Fruit fly (Drosophila melanogaster): ENCODE results near the gene CG11951.

Gene CG11951

DNA sequence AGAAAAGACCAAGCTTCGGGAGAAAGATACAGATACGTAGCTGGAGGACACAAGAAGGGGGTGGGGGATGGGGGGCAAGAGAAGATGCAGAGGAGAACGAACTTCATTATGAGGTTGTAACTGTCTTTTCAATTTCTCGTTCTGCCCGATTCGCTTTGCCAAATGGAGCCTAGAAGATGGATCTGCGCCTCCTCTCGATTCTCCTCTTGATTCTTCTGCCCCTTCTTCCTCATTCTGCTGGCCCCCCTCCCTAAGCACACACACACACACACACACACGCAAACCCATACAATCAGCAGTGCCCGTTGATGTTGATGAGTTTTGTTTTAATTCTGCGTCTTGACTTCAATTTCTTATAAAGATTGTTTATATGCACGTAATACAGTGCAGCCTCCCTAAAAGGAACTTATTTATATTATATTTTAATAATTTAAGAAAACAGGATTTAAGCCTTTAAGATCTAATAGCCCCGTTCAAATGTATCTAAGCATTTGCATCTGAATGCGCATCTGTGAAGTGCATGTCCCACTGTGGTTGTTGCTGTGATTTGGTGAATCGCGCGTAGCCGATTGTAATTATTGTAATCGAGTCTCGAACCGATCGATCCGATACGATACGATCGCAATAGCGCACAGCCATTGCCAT is 31.4 kb downstream of the CG11951 start:
- TF ChIP-seq ttk (optimal IDR thresholded peaks at IDR 0.05) = no peak
- no peak for TF ChIP-seq h (optimal IDR thresholded peaks at IDR 0.05)
- no peak for TF ChIP-seq Myc (optimal IDR thresholded peaks at IDR 0.05)
- TF ChIP-seq Sin3A (optimal IDR thresholded peaks at IDR 0.05) = no peak
- no peak for TF ChIP-seq psq (optimal IDR thresholded peaks at IDR 0.05)
- no peak for TF ChIP-seq insv (optimal IDR thresholded peaks at IDR 0.05)

DNA sequence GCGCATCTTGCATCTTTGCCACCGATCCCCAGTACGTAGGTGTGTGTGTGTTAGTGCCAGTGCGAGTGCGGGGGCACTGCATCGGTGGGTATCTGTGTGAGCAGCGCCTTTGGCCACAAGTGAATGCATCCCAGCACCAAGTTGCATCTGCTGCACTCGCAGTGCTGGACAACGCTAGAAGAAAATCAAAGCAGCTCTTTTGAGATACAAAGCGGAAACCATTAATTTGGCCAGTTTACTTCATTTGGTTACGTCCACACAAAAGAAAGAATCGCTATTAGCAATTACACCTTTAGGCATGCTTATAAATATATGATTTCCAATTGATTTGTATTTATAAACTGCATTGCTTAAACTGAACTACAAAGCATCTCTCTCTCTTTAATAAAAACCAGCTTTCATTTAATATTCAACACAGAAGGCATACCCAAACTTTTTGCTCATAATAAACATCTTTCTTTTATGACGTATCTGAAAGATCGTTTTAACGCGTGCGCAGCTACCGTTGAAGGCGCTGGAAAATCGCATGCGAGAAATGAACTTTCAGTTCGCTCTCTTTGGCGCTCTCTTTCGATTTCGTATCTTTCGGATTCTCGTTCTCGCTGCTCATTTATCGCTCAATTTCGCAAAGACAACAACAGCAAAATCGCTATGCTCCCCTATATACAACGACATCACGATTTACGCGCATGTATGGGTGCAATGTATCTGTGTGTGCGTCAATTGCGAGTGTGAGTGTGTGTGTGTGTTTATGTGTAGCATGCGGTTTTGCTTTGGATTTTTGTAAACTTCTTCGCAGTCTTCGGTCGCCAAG is 32.1 kb downstream of the CG11951 start:
- TF ChIP-seq ttk (optimal IDR thresholded peaks at IDR 0.05) (no peak), insv (optimal IDR thresholded peaks at IDR 0.05) (no peak), psq (optimal IDR thresholded peaks at IDR 0.05) (no peak), Myc (optimal IDR thresholded peaks at IDR 0.05) (no peak), Sin3A (optimal IDR thresholded peaks at IDR 0.05) (no peak), h (optimal IDR thresholded peaks at IDR 0.05) (no peak)

DNA sequence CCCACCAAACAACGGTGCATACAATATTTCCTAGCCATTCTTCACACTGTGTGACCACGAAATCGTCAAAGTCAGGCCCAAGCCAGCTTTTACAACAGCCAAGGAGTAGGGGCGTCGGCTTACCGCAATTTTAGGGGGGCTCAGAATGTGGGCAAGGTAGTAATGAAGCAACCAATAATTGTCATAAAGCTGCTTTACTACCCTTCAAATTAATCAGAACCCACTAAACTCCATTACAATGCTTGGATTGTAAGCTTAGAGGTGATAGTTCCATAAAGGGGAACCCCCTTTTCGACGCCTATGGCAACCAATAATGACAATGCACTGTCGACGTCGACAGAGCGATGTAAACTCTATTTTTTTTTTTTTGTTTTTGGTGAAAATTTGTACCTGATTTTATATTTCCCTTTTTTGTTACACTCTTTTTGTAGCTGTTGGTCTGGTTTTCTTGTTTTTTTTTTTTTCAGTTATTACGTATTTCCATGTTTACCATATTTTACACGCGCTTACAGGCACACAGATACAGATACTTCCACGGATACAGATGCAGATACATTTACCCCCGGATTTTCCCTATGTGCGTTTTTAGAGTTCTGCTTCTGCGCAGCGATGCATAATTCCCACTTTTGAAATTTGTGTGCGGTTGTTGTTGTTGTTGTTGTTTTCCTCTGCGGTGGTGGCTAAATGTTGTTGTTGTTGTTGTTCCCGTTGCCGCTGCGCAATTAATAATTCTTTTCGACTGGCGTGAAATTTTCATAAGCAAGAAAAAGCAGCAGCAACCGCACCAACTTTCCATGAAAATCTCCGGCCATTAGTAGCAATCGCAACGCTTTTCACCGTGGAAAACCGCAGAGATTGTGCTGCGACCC is 33.7 kb downstream of the CG11951 start:
- TF ChIP-seq psq (optimal IDR thresholded peaks at IDR 0.05) (no peak), h (optimal IDR thresholded peaks at IDR 0.05) (no peak), insv (optimal IDR thresholded peaks at IDR 0.05) (no peak)

dm6 chr3R:29204033-29204432 is 34.5 kb downstream of the CG11951 start, which contains the start of gene Cyt-c1L:
Gene Cyt-c1L, minus strand, starts transcription at chr3R:29204133.
- TF ChIP-seq insv (optimal IDR thresholded peaks at IDR 0.05) (no peak), psq (optimal IDR thresholded peaks at IDR 0.05) (no peak), h (optimal IDR thresholded peaks at IDR 0.05) (no peak), Myc (optimal IDR thresholded peaks at IDR 0.05) (no peak), Sin3A (optimal IDR thresholded peaks at IDR 0.05) (no peak), ttk (optimal IDR thresholded peaks at IDR 0.05) (no peak)

- no peak for TF ChIP-seq insv (optimal IDR thresholded peaks at IDR 0.05)
- no peak for TF ChIP-seq h (optimal IDR thresholded peaks at IDR 0.05)
- TF ChIP-seq Myc (optimal IDR thresholded peaks at IDR 0.05) = no peak
- TF ChIP-seq psq (optimal IDR thresholded peaks at IDR 0.05) = no peak
- TF ChIP-seq ttk (optimal IDR thresholded peaks at IDR 0.05) = no peak
- no peak for TF ChIP-seq Sin3A (optimal IDR thresholded peaks at IDR 0.05)
Observed at dm6 chr3R:29202418-29202817, 36.1 kb downstream of the CG11951 start, which contains the start of gene Mesh1. Gene Mesh1, minus strand, starts transcription at chr3R:29202525.

DNA sequence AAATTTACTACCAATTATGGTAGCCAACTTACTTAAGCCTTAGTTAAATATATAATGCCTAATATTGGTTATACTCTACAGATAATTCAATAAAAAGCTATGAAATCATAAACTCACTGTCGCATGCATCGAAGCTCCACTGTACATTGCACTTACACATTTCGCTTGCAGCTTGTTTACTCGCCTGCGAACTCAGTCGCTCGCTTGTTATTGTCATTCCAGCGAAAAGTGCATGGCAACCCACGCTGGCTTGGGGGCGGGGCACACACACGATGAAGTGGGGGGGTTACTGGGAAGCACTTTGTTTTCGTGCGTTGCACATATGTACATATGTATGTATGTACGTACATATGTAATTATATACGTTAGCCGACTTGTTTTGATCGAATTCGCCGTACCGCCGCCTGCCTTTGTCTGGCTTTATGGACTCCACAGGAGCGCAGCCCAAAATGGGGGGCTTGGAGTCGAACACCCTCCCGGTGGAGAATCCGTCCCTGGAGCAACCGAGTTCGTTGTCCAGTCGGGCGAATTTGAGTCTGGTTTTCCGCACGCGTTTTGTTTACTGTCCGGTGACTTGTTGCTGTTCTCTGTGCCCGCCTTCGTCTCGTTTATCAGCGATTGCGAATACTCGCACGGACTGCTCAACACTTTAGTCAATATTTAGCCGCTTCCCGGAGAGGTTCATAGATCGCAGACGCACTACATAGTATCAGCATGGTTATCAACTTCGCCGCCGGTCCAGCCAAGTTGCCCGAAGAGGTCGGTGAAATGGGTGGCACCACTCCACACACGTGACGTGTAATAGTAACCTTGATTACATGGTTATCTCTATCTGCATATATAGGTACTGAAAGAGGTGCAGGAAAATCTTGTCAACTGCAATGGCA is 38.5 kb downstream of the CG11951 start, which contains the start of gene CG11899:
Gene CG11899, plus strand, starts transcription at position 648 of the 887 bp plus-strand sequence.
- TF ChIP-seq insv (optimal IDR thresholded peaks at IDR 0.05) = no peak

DNA sequence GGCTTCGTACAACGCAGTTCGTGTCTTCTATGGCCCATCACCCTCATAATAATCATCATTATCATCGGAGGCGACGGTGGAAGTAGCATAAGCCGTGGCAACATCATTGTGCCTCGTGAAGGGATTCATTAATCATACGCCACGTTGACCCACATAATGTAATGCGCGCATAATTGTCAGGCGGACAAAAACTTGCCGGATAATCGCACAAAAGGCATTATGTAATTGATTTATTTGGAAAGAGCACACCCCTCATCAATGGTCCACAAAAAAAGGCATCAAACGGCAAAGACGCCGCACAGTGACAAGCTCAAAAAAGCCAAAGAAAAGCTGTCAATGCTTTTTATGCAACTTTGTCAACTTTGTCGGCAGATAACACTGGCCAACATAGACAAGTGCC is 40.2 kb downstream of the CG11951 start:
- no peak for TF ChIP-seq insv (optimal IDR thresholded peaks at IDR 0.05)
- no peak for TF ChIP-seq h (optimal IDR thresholded peaks at IDR 0.05)
- TF ChIP-seq Myc (optimal IDR thresholded peaks at IDR 0.05) = no peak
- no peak for TF ChIP-seq ttk (optimal IDR thresholded peaks at IDR 0.05)
- TF ChIP-seq Sin3A (optimal IDR thresholded peaks at IDR 0.05) = no peak
- no peak for TF ChIP-seq psq (optimal IDR thresholded peaks at IDR 0.05)

dm6 chr3R:29196967-29197611 is 41.4 kb downstream of the CG11951 start, which contains the start of gene CG14515:
Gene CG14515, plus strand, starts transcription at chr3R:29197556.
- TF ChIP-seq Myc (optimal IDR thresholded peaks at IDR 0.05) = no peak
- TF ChIP-seq insv (optimal IDR thresholded peaks at IDR 0.05) = no peak
- TF ChIP-seq h (optimal IDR thresholded peaks at IDR 0.05) = no peak
- TF ChIP-seq psq (optimal IDR thresholded peaks at IDR 0.05) = no peak
- TF ChIP-seq ttk (optimal IDR thresholded peaks at IDR 0.05) = no peak
- no peak for TF ChIP-seq Sin3A (optimal IDR thresholded peaks at IDR 0.05)

DNA sequence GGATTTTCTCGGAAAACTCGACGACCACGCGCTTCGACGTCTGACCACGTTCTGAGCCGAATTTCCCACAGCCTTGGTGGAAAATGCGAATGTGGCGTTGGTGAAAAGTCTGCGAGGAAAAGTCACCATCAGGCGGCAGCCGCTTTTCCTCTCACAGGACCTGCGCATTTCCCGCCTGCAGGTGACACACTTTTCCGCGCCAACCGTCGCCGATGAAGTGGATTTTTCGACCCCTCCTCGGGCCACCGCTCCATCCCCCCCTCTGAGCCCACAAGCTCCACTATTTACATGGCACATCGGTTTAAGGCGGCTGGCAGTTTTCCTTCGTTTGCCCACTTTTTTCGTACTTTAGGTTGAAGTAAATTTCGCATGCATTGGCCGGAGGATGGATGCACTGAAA is 43.6 kb downstream of the CG11951 start, which contains the start of gene jus:
Gene jus, minus strand, starts transcription at position 38 of the 400 bp plus-strand sequence.
- TF ChIP-seq insv (optimal IDR thresholded peaks at IDR 0.05) = no peak
- TF ChIP-seq h (optimal IDR thresholded peaks at IDR 0.05) = no peak
- no peak for TF ChIP-seq Myc (optimal IDR thresholded peaks at IDR 0.05)
- TF ChIP-seq ttk (optimal IDR thresholded peaks at IDR 0.05) = no peak

DNA sequence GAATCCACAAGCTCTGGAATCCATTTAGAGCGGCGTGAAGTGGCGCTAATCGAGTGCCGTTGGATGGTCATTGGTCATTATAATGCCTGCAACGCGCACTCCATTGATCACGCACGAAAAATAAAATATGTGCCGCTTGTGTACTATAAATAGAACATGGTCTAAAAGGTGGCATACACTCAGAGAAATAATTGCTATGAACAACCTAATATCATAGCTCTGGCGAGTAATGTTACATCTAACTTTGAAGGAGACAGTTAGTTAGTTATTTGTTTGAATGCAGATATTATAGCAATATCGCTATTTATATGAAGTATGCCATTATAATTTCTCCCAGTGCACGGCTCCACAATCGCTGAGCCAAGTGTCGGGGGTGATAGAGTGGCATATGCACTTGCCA is 47.5 kb downstream of the CG11951 start:
- no peak for TF ChIP-seq Myc (optimal IDR thresholded peaks at IDR 0.05)
- no peak for TF ChIP-seq Sin3A (optimal IDR thresholded peaks at IDR 0.05)
- no peak for TF ChIP-seq insv (optimal IDR thresholded peaks at IDR 0.05)
- TF ChIP-seq psq (optimal IDR thresholded peaks at IDR 0.05) = no peak
- TF ChIP-seq h (optimal IDR thresholded peaks at IDR 0.05) = no peak
- no peak for TF ChIP-seq ttk (optimal IDR thresholded peaks at IDR 0.05)

Measured in Kc167 (cell line).